Worm (Caenorhabditis elegans) whole organism, L2 larva: ENCODE results near the gene C18A11.1.
A peak's percentile ranks its signal among the peaks of the same experiment; 100 is the strongest.

Source experiments
- C34F6.9 ChIP-seq: fragments of 150-350 bp; optimal IDR thresholded peaks from 2 replicates; lab custom pipeline; 2014; ENCODE audit warnings: missing biosample characterization, missing genetic modification characterization
- F13H6.1 ChIP-seq: sonication (generic microtip); optimal IDR thresholded peaks from 2 replicates; lab custom pipeline; 2016; ENCODE audit warnings: missing genetic modification characterization, missing compliant biosample characterization
- Y55F3AM.14 ChIP-seq: fragments of 200-800 bp; sonication (Bioruptor generic); optimal IDR thresholded peaks from 2 replicates; lab custom pipeline; 2018; ENCODE audit warnings: mild to moderate bottlenecking, missing genetic modification characterization, missing compliant biosample characterization
- alr-1 ChIP-seq: fragments of 150-350 bp; optimal IDR thresholded peaks from 2 replicates; lab custom pipeline; 2014; ENCODE audit warnings: missing biosample characterization, missing genetic modification characterization
- aly-2 ChIP-seq: fragments of 150-350 bp; optimal IDR thresholded peaks from 2 replicates; lab custom pipeline; 2014; ENCODE audit warnings: missing biosample characterization, missing genetic modification characterization
- blmp-1 ChIP-seq: sonication (generic microtip); optimal IDR thresholded peaks from 2 replicates; lab custom pipeline; 2017; ENCODE audit warnings: missing genetic modification characterization, mild to moderate bottlenecking, missing compliant biosample characterization, antibody characterized with exemption, moderate library complexity; ENCODE audit not compliant: insufficient read depth
- ceh-82 ChIP-seq: fragments of 150-350 bp; optimal IDR thresholded peaks from 2 replicates; lab custom pipeline; 2014; ENCODE audit warnings: missing biosample characterization, missing genetic modification characterization
- crh-2 ChIP-seq: sonication (generic microtip); optimal IDR thresholded peaks from 2 replicates; lab custom pipeline; 2017; ENCODE audit warnings: missing biosample characterization, missing genetic modification characterization
- dmd-4 ChIP-seq: sonication (generic microtip); optimal IDR thresholded peaks from 2 replicates; lab custom pipeline; 2017; ENCODE audit warnings: missing biosample characterization, missing genetic modification characterization
- egl-27 ChIP-seq: sonication (generic microtip); optimal IDR thresholded peaks from 3 replicates; lab custom pipeline; 2017; ENCODE audit warnings: missing biosample characterization, missing genetic modification reagents, missing genetic modification characterization
- elt-1 ChIP-seq: fragments of 150-350 bp; optimal IDR thresholded peaks from 2 replicates; lab custom pipeline; 2014; ENCODE audit warnings: missing biosample characterization, missing genetic modification characterization
- elt-3 ChIP-seq: sonication (generic microtip); optimal IDR thresholded peaks from 2 replicates; lab custom pipeline; 2017; ENCODE audit warnings: missing biosample characterization, missing genetic modification characterization
- gmeb-1 ChIP-seq: fragments of 150-350 bp; optimal IDR thresholded peaks from 2 replicates; lab custom pipeline; 2014; ENCODE audit warnings: missing biosample characterization, missing genetic modification characterization
- lin-11 ChIP-seq: fragments of 150-350 bp; sonication (generic microtip); optimal IDR thresholded peaks from 2 replicates; lab custom pipeline; 2014; ENCODE audit warnings: missing biosample characterization, missing genetic modification characterization, inconsistent platforms, mixed read lengths
- lin-13 ChIP-seq: fragments of 150-350 bp; optimal IDR thresholded peaks from 2 replicates; lab custom pipeline; 2014; ENCODE audit warnings: missing biosample characterization, missing genetic modification reagents, missing genetic modification characterization
- lsy-2 ChIP-seq, 2 experiments: fragments of 150-350 bp in 1 of 2; sonication (generic microtip) in 1 of 2; optimal IDR thresholded peaks; 2 replicates each; lab custom pipeline; 2014 to 2017; ENCODE audit warnings: missing biosample characterization in 2 of 2, missing genetic modification characterization in 2 of 2
- mab-5 ChIP-seq: fragments of 150-350 bp; optimal IDR thresholded peaks from 2 replicates; lab custom pipeline; 2014; ENCODE audit warnings: missing biosample characterization, missing genetic modification characterization
- mbf-1 ChIP-seq: sonication (generic microtip); optimal IDR thresholded peaks from 2 replicates; lab custom pipeline; 2017; ENCODE audit warnings: missing biosample characterization, missing genetic modification characterization
- mdl-1 ChIP-seq, 2 experiments: fragments of 150-350 bp in 1 of 2; sonication (generic microtip) in 1 of 2; optimal IDR thresholded peaks; 2 replicates each; lab custom pipeline; 2017; ENCODE audit warnings: missing biosample characterization in 2 of 2, missing genetic modification characterization in 2 of 2
- nhr-11 ChIP-seq: fragments of 150-350 bp; optimal IDR thresholded peaks from 2 replicates; lab custom pipeline; 2014; ENCODE audit warnings: missing biosample characterization, missing genetic modification characterization
- nhr-12 ChIP-seq: fragments of 150-350 bp; optimal IDR thresholded peaks from 2 replicates; lab custom pipeline; 2014; ENCODE audit warnings: missing biosample characterization, missing genetic modification characterization
- nhr-129 ChIP-seq: fragments of 150-350 bp; optimal IDR thresholded peaks from 2 replicates; lab custom pipeline; 2014; ENCODE audit warnings: missing biosample characterization, missing genetic modification characterization
- nhr-21 ChIP-seq: fragments of 150-350 bp; optimal IDR thresholded peaks from 2 replicates; lab custom pipeline; 2014; ENCODE audit warnings: missing biosample characterization, missing genetic modification characterization
- nhr-23 ChIP-seq: fragments of 150-350 bp; optimal IDR thresholded peaks from 2 replicates; lab custom pipeline; 2014; ENCODE audit warnings: missing biosample characterization, missing genetic modification reagents, missing genetic modification characterization
- nhr-237 ChIP-seq: fragments of 150-350 bp; optimal IDR thresholded peaks from 2 replicates; lab custom pipeline; 2014; ENCODE audit warnings: missing biosample characterization, missing genetic modification characterization
- nhr-25 ChIP-seq: fragments of 150-350 bp; sonication (generic microtip); optimal IDR thresholded peaks from 3 replicates; lab custom pipeline; 2014; ENCODE audit warnings: missing biosample characterization, missing genetic modification characterization
- nhr-6 ChIP-seq: fragments of 150-350 bp; optimal IDR thresholded peaks from 2 replicates; lab custom pipeline; 2014; ENCODE audit warnings: missing biosample characterization, missing genetic modification characterization
- nhr-77 ChIP-seq: fragments of 150-350 bp; optimal IDR thresholded peaks from 2 replicates; lab custom pipeline; 2014; ENCODE audit warnings: missing biosample characterization, missing genetic modification characterization
- sem-4 ChIP-seq: fragments of 150-350 bp; optimal IDR thresholded peaks from 2 replicates; lab custom pipeline; 2014; ENCODE audit warnings: missing biosample characterization, missing genetic modification reagents, missing genetic modification characterization
- skn-1 ChIP-seq: sonication (generic microtip); optimal IDR thresholded peaks from 2 replicates; lab custom pipeline; 2017; ENCODE audit warnings: missing biosample characterization, missing genetic modification characterization
- sma-3 ChIP-seq: sonication (generic microtip); optimal IDR thresholded peaks from 2 replicates; lab custom pipeline; 2016; ENCODE audit warnings: missing genetic modification reagents, missing genetic modification characterization, missing compliant biosample characterization
- sma-9 ChIP-seq, 2 experiments: fragments of 150-350 bp in 1 of 2; sonication (generic microtip) in 1 of 2; optimal IDR thresholded peaks; 2 replicates each; lab custom pipeline; 2014 to 2016; ENCODE audit warnings: missing genetic modification characterization in 2 of 2, mild to moderate bottlenecking in 1 of 2, missing biosample characterization in 1 of 2, missing compliant biosample characterization in 1 of 2, missing genetic modification reagents in 1 of 2, moderate library complexity in 1 of 2
- snpc-4 ChIP-seq: fragments of 150-350 bp; optimal IDR thresholded peaks from 2 replicates; lab custom pipeline; 2014; ENCODE audit warnings: missing biosample characterization, missing genetic modification characterization
- unc-55 ChIP-seq: fragments of 150-350 bp; sonication (generic microtip); optimal IDR thresholded peaks from 3 replicates; lab custom pipeline; 2014; ENCODE audit warnings: missing biosample characterization, missing genetic modification reagents, missing genetic modification characterization
- unc-62 ChIP-seq: fragments of 150-350 bp; optimal IDR thresholded peaks from 2 replicates; lab custom pipeline; 2014; ENCODE audit warnings: missing biosample characterization, missing genetic modification reagents, missing genetic modification characterization
- zag-1 ChIP-seq: fragments of 150-350 bp; optimal IDR thresholded peaks from 2 replicates; lab custom pipeline; 2014; ENCODE audit warnings: missing biosample characterization, missing genetic modification characterization
- ztf-1 ChIP-seq: fragments of 200-800 bp; sonication (Bioruptor generic); conservative IDR thresholded peaks from 2 replicates; pipeline ENCODE4 v1.3.6; 2022; ENCODE audit warnings: missing genetic modification characterization, missing compliant biosample characterization
- ztf-4 ChIP-seq: fragments of 150-350 bp; optimal IDR thresholded peaks from 2 replicates; lab custom pipeline; 2014; ENCODE audit warnings: missing biosample characterization, missing genetic modification characterization

The C18A11.1 gene

DNA sequence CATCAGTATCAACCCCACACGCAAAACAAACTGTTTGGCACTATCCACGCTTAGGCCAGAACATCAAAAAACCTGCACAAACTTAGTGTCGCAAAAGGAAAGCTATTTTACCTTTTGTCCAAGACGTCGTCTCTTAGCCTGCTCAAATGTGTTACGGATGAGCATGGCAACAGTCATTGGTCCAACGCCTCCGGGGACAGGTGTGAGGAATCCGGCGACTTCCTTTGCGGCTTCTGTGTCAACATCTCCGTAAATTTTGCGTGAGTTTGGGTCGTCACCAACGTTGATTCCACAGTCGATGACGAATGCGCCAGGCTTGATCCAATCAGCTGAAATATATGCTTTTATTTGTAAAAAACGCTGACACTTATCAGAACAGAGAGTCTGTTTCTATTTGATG, 15.5 kb downstream of the C18A11.1 start:
- no peak for TF ChIP-seq nhr-12
- TF ChIP-seq sma-9 (GFP tag; optimal IDR thresholded peaks at IDR 0.05; lab: Kevin White, UChicago): no peak
- TF ChIP-seq sma-9 (tag; optimal IDR thresholded peaks at IDR 0.05; lab: Kevin White, UChicago): no peak
- no peak for TF ChIP-seq mdl-1 (tag; optimal IDR thresholded peaks at IDR 0.05; lab: Kevin White, UChicago)
- no peak for TF ChIP-seq alr-1 (tag; lab: Kevin White, UChicago)
- TF ChIP-seq F13H6.1 (tag; lab: Kevin White, UChicago): no peak
- TF ChIP-seq nhr-23 (tag; lab: Kevin White, UChicago): no peak
- TF ChIP-seq snpc-4 (tag; lab: Kevin White, UChicago): no peak
- TF ChIP-seq lin-11: no peak
- TF ChIP-seq ztf-1 (GFP tag; lab: Robert Waterston, UW): no peak
- TF ChIP-seq elt-1 (tag; lab: Kevin White, UChicago): no peak
- TF ChIP-seq C34F6.9: no peak
- no peak for TF ChIP-seq mbf-1 (tag; lab: Kevin White, UChicago)
- no peak for TF ChIP-seq sma-3 (GFP tag; lab: Kevin White, UChicago)
- no peak for TF ChIP-seq nhr-6 (tag; lab: Kevin White, UChicago)
- no peak for TF ChIP-seq Y55F3AM.14 (GFP tag; lab: Kevin White, UChicago)
- TF ChIP-seq unc-62: no peak
- no peak for TF ChIP-seq nhr-129 (tag; lab: Kevin White, UChicago)
- TF ChIP-seq blmp-1 (tag; lab: Kevin White, UChicago): no peak
- no peak for TF ChIP-seq nhr-11 (tag; lab: Kevin White, UChicago)
- no peak for TF ChIP-seq aly-2 (tag; lab: Kevin White, UChicago)

DNA sequence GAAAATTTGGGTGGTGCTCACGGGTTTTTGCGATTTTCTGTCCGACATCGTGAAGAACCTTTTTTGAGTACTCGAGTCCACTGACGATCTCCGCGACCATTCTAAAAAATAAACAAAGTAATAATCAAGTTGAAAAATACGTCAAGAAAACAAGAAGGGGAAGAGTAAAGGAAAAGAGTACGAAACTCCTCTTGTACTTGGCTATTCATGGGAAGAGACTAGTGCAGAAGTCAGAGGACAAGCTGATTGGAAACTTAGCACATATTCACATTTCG, 17.3 kb downstream of the C18A11.1 start, which contains the start of gene dao-3:
TSS of gene dao-3 (minus strand) at position 101 of the 275 bp plus-strand sequence.
- TF ChIP-seq nhr-77 (tag; lab: Kevin White, UChicago): no peak
- no peak for TF ChIP-seq lin-13
- no peak for TF ChIP-seq C34F6.9
- TF ChIP-seq elt-3 (tag; lab: Kevin White, UChicago): no peak
- no peak for TF ChIP-seq gmeb-1 (tag; lab: Kevin White, UChicago)
- no peak for TF ChIP-seq zag-1 (tag; lab: Kevin White, UChicago)
- TF ChIP-seq sem-4 (tag; lab: Kevin White, UChicago): no peak
- no peak for TF ChIP-seq nhr-12
- no peak for TF ChIP-seq elt-1 (tag; lab: Kevin White, UChicago)
- no peak for TF ChIP-seq lsy-2 (tag; optimal IDR thresholded peaks at IDR 0.05; lab: Kevin White, UChicago)
- no peak for TF ChIP-seq nhr-6 (tag; lab: Kevin White, UChicago)

DNA sequence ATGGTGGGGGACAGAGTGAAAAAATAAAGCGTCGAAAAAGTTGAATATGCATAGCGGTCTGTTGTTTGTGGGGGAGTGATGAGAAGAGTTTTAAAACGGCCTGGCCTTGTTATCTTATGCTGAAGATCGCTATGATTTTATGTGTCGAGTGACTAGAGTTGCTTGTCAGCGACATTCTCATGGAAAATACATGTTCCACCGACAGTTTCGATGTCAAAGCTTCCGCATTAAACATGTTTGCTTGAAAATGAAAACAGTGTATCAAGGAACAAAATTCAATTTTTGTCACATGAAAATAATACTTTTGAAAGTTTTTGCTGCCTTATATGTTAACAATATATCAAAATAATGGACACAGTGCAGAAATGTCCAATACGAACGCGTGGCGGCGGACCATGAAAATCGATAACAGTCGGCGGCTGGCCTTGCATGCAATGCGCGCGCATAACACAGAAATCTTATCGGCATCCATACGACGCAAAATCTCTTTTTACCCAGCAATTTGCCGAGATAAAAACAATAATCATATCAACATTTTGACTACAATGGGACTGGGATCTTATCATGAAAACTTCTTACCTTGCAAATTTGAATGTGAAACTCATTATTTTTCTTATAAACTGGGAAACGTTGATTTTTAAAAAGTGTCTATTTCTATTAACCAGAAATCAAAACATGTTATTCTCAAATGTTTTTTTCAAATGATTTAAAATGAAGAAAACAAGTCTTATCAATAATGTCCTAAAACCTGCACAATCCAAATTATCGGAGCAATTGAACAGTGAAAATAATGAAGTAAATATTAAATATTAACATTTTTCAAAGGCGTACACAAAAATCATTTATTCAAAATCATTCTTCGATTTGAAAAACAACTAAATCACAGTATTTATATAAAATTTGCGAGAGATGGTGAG, 17.9 kb downstream of the C18A11.1 start:
- TF ChIP-seq ceh-82 (no peak), unc-62 (no peak), crh-2 (tag; lab: Kevin White, UChicago) (peak; percentile 49), nhr-12 (no peak), skn-1 (tag; lab: Kevin White, UChicago) (no peak), lin-11 (no peak), sma-3 (GFP tag; lab: Kevin White, UChicago) (no peak)
- TF ChIP-seq, all 48 proteins: peak for 1

DNA sequence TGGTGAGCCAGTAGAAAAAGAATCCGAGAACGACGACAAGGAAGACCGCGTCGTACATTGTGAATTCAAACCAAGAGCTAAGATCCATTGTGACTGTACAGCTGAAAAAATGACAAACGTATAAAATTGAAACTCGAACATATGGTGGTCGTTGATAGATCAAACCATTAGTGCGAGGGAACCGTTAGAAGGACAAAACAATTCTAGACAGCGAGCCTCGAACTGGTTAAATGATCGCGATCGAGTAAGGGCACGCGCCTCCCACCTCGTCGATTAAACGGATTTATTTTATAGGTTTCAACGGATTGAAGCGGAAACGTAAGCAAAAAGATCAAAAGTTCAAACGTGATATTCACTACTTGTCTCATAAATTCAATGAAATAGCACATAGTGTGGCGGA, 19.3 kb downstream of the C18A11.1 start, which contains the start of gene vem-1:
TSS of gene vem-1 (minus strand) at position 101 of the 400 bp plus-strand sequence.
- TF ChIP-seq sma-9 (GFP tag; optimal IDR thresholded peaks at IDR 0.05; lab: Kevin White, UChicago): no peak
- TF ChIP-seq sma-9 (tag; optimal IDR thresholded peaks at IDR 0.05; lab: Kevin White, UChicago): no peak
- no peak for TF ChIP-seq zag-1 (tag; lab: Kevin White, UChicago)
- no peak for TF ChIP-seq nhr-23 (tag; lab: Kevin White, UChicago)
- TF ChIP-seq ztf-4 (tag; lab: Kevin White, UChicago): no peak
- no peak for TF ChIP-seq dmd-4 (tag; lab: Kevin White, UChicago)
- TF ChIP-seq mab-5 (tag; lab: Kevin White, UChicago): no peak
- TF ChIP-seq mbf-1 (tag; lab: Kevin White, UChicago): no peak
- TF ChIP-seq blmp-1 (tag; lab: Kevin White, UChicago): no peak
- no peak for TF ChIP-seq aly-2 (tag; lab: Kevin White, UChicago)
- TF ChIP-seq nhr-237 (tag; lab: Kevin White, UChicago): no peak
- no peak for TF ChIP-seq nhr-21 (tag; lab: Kevin White, UChicago)
- no peak for TF ChIP-seq skn-1 (tag; lab: Kevin White, UChicago)
- no peak for TF ChIP-seq unc-55
- TF ChIP-seq ztf-1 (GFP tag; lab: Robert Waterston, UW): no peak
- no peak for TF ChIP-seq nhr-25 (tag; lab: Kevin White, UChicago)
- TF ChIP-seq F13H6.1 (tag; lab: Kevin White, UChicago): no peak
- TF ChIP-seq egl-27 (tag; lab: Kevin White, UChicago): no peak
- TF ChIP-seq, all 48 proteins: peak for 0
